Fruit fly (Drosophila melanogaster): ENCODE results near the gene cad.

dm6 chr2L:20802204-20802603, 31.7 kb downstream of the cad start:
- TF ChIP-seq insv (optimal IDR thresholded peaks at IDR 0.05): no peak
- no peak for TF ChIP-seq h (optimal IDR thresholded peaks at IDR 0.05)
- TF ChIP-seq Sin3A (optimal IDR thresholded peaks at IDR 0.05): no peak

All from Kc167 (cell line).